Fruit fly (Drosophila melanogaster) whole organism, embryonic: Measurements from ENCODE around the gene CG4970.

Experiments used
- ATbp ChIP-seq: fragments of 200-800 bp; sonication (Bioruptor generic); optimal IDR thresholded peaks from 2 replicates; lab custom pipeline; 2017; ENCODE audit warnings: missing biosample characterization, mild to moderate bottlenecking, missing genetic modification characterization, missing genetic modification reagents
- Aef1 ChIP-seq: fragments of 200-800 bp; sonication (Bioruptor generic); IDR thresholded peaks from 3 replicates; pipeline ENCODE4 v1.3.6; 2022; ENCODE audit warnings: missing biosample characterization, missing genetic modification characterization
- Atf6 ChIP-seq: fragments of 200-800 bp; sonication (Bioruptor generic); IDR thresholded peaks from 2 replicates; pipeline ENCODE4 v1.3.6; 2022; ENCODE audit warnings: missing biosample characterization, missing genetic modification characterization
- CG11247 ChIP-seq: fragments of 200-800 bp; sonication (Bioruptor generic); IDR thresholded peaks from 2 replicates; pipeline ENCODE4 v1.3.6; 2022; ENCODE audit warnings: missing biosample characterization, missing genetic modification characterization
- CG11456 ChIP-seq: fragments of 200-800 bp; sonication (Bioruptor generic); IDR thresholded peaks from 3 replicates; pipeline ENCODE4 v1.3.6; 2022; ENCODE audit warnings: missing biosample characterization, missing genetic modification characterization
- CG12219 ChIP-seq: fragments of 200-800 bp; sonication (Bioruptor generic); optimal IDR thresholded peaks from 3 replicates; lab custom pipeline; 2018; ENCODE audit warnings: missing biosample characterization, mild to moderate bottlenecking, missing genetic modification characterization
- CG13296 ChIP-seq: fragments of 200-800 bp; sonication (Bioruptor generic); optimal IDR thresholded peaks from 3 replicates; lab custom pipeline; 2018; ENCODE audit warnings: missing biosample characterization, mild to moderate bottlenecking, missing genetic modification characterization
- CG13424 ChIP-seq: fragments of 200-800 bp; sonication (Bioruptor generic); optimal IDR thresholded peaks from 2 replicates; lab custom pipeline; 2019; ENCODE audit warnings: missing biosample characterization, mild to moderate bottlenecking, missing genetic modification characterization, moderate library complexity
- CG14014 ChIP-seq: fragments of 200-800 bp; sonication (Bioruptor generic); IDR thresholded peaks from 2 replicates; pipeline ENCODE4 v1.3.6; 2022; ENCODE audit warnings: missing biosample characterization, missing genetic modification characterization
- CG1602 ChIP-seq: fragments of 200-800 bp; sonication (Bioruptor generic); optimal IDR thresholded peaks from 3 replicates; lab custom pipeline; 2016; ENCODE audit warnings: missing biosample characterization, missing genetic modification characterization
- CG2120 ChIP-seq: fragments of 200-800 bp; sonication (Bioruptor generic); optimal IDR thresholded peaks from 3 replicates; lab custom pipeline; 2016; ENCODE audit warnings: missing biosample characterization, missing genetic modification characterization
- CG2678 ChIP-seq: fragments of 200-800 bp; sonication (Bioruptor generic); optimal IDR thresholded peaks from 3 replicates; lab custom pipeline; 2019; ENCODE audit warnings: missing biosample characterization, mild to moderate bottlenecking, missing genetic modification characterization, moderate library complexity
- CG31224 ChIP-seq: fragments of 200-800 bp; sonication (Bioruptor generic); IDR thresholded peaks from 2 replicates; pipeline ENCODE4 v1.3.6; 2022; ENCODE audit warnings: missing biosample characterization, missing genetic modification characterization
- CG31441 ChIP-seq: fragments of 200-800 bp; sonication (Bioruptor generic); IDR thresholded peaks from 2 replicates; pipeline ENCODE4 v1.3.6; 2022; ENCODE audit warnings: missing biosample characterization, missing genetic modification characterization
- CG3847 ChIP-seq: fragments of 200-800 bp; sonication (Bioruptor generic); IDR thresholded peaks from 2 replicates; pipeline ENCODE4 v1.3.6; 2022; ENCODE audit warnings: missing biosample characterization, missing genetic modification characterization
- CG3995 ChIP-seq: fragments of 200-800 bp; sonication (Bioruptor generic); optimal IDR thresholded peaks from 3 replicates; lab custom pipeline; 2016; ENCODE audit warnings: missing biosample characterization, missing genetic modification characterization
- CG4360 ChIP-seq: fragments of 200-800 bp; sonication (Bioruptor generic); IDR thresholded peaks from 2 replicates; pipeline ENCODE4 v1.3.6; 2022; ENCODE audit warnings: missing biosample characterization, missing genetic modification characterization
- CG8924 ChIP-seq: fragments of 200-800 bp; optimal IDR thresholded peaks from 3 replicates; lab custom pipeline; 2019; ENCODE audit warnings: missing biosample characterization, mild to moderate bottlenecking, missing genetic modification characterization, moderate library complexity
- CG9437 ChIP-seq: fragments of 200-800 bp; sonication (Bioruptor generic); optimal IDR thresholded peaks from 2 replicates; lab custom pipeline; 2018; ENCODE audit warnings: missing biosample characterization, mild to moderate bottlenecking, missing genetic modification characterization
- CG9817 ChIP-seq: fragments of 200-800 bp; sonication (Bioruptor generic); optimal IDR thresholded peaks from 2 replicates; lab custom pipeline; 2018; ENCODE audit warnings: missing biosample characterization, mild to moderate bottlenecking, missing genetic modification characterization, moderate library complexity
- CG9876 ChIP-seq: fragments of 200-800 bp; sonication (Bioruptor generic); optimal IDR thresholded peaks from 2 replicates; lab custom pipeline; 2016; ENCODE audit warnings: missing biosample characterization, missing genetic modification characterization
- CG9932 ChIP-seq: fragments of 200-800 bp; sonication (Bioruptor generic); IDR thresholded peaks from 2 replicates; pipeline ENCODE4 v1.3.6; 2022; ENCODE audit warnings: missing biosample characterization, missing genetic modification characterization
- Dip2 ChIP-seq: fragments of 200-800 bp; sonication (Bioruptor generic); IDR thresholded peaks from 2 replicates; pipeline ENCODE4 v1.3.6; 2022; ENCODE audit warnings: missing biosample characterization, missing genetic modification characterization
- Ets97D ChIP-seq: fragments of 200-800 bp; sonication (Bioruptor generic); optimal IDR thresholded peaks from 3 replicates; lab custom pipeline; 2016; ENCODE audit warnings: missing biosample characterization, missing genetic modification characterization
- H15 ChIP-seq: fragments of 200-800 bp; sonication (Bioruptor generic); IDR thresholded peaks from 3 replicates; pipeline ENCODE4 v1.3.6; 2022; ENCODE audit warnings: missing biosample characterization, missing genetic modification characterization
- Hmr ChIP-seq: fragments of 200-800 bp; sonication (Bioruptor generic); optimal IDR thresholded peaks from 3 replicates; lab custom pipeline; 2017; ENCODE audit warnings: mild to moderate bottlenecking, missing biosample characterization, missing genetic modification reagents, missing genetic modification characterization
- Hr3 ChIP-seq: fragments of 200-800 bp; sonication (Bioruptor generic); optimal IDR thresholded peaks from 3 replicates; lab custom pipeline; 2016; ENCODE audit warnings: missing biosample characterization, missing genetic modification characterization
- Jarid2 ChIP-seq: fragments of 200-800 bp; sonication (Bioruptor generic); optimal IDR thresholded peaks from 3 replicates; lab custom pipeline; 2017; ENCODE audit warnings: mild to moderate bottlenecking, missing biosample characterization, missing genetic modification reagents, missing genetic modification characterization
- Med ChIP-seq: fragments of 200-800 bp; sonication (Bioruptor generic); peaks from one replicate; lab custom pipeline; 2016; ENCODE audit warnings: missing biosample characterization, missing genetic modification characterization, mild to moderate bottlenecking, inconsistent platforms, moderate library complexity
- NK7.1 ChIP-seq: fragments of 200-800 bp; sonication (Bioruptor generic); optimal IDR thresholded peaks from 3 replicates; lab custom pipeline; 2016; ENCODE audit warnings: missing biosample characterization, missing genetic modification characterization
- Oli ChIP-seq: fragments of 200-800 bp; sonication (Bioruptor generic); optimal IDR thresholded peaks from 2 replicates; lab custom pipeline; 2018; ENCODE audit warnings: missing biosample characterization, mild to moderate bottlenecking, missing genetic modification characterization, moderate library complexity
- PHDP ChIP-seq: fragments of 200-800 bp; sonication (Bioruptor generic); optimal IDR thresholded peaks from 3 replicates; lab custom pipeline; 2018; ENCODE audit warnings: missing biosample characterization, mild to moderate bottlenecking, missing genetic modification characterization, moderate library complexity
- Sin3A ChIP-seq: fragments of >200 bp; optimal IDR thresholded peaks from 2 replicates; lab custom pipeline; 2018
- Six4 ChIP-seq: fragments of 200-800 bp; sonication (Bioruptor generic); optimal IDR thresholded peaks from 2 replicates; lab custom pipeline; 2016; ENCODE audit warnings: missing biosample characterization, missing genetic modification characterization
- Xbp1 ChIP-seq: fragments of 200-800 bp; sonication (Bioruptor generic); optimal IDR thresholded peaks from 3 replicates; lab custom pipeline; 2016; ENCODE audit warnings: missing biosample characterization, mild to moderate bottlenecking, missing genetic modification characterization
- bbx ChIP-seq: fragments of 200-800 bp; sonication (Bioruptor generic); IDR thresholded peaks from 2 replicates; pipeline ENCODE4 v1.3.6; 2022; ENCODE audit warnings: missing biosample characterization, missing genetic modification characterization; ENCODE audit not compliant: partially characterized antibody
- bowl ChIP-seq: fragments of 200-800 bp; sonication (Bioruptor generic); IDR thresholded peaks from 2 replicates; pipeline ENCODE4 v1.3.6; 2022; ENCODE audit warnings: missing biosample characterization, missing genetic modification characterization
- bsh ChIP-seq, 2 experiments: fragments of 200-800 bp; sonication (Bioruptor generic); optimal IDR thresholded peaks; 2 replicates each; lab custom pipeline; 2017 to 2018; ENCODE audit warnings: mild to moderate bottlenecking in 2 of 2, missing biosample characterization in 2 of 2, missing genetic modification characterization in 2 of 2, moderate library complexity in 1 of 2
- cwo ChIP-seq: fragments of 200-800 bp; sonication (Bioruptor generic); optimal IDR thresholded peaks from 3 replicates; lab custom pipeline; 2017; ENCODE audit warnings: missing biosample characterization, missing genetic modification characterization, mild to moderate bottlenecking, moderate library complexity, missing genetic modification reagents
- dmrt99B ChIP-seq: fragments of 200-800 bp; sonication (Bioruptor generic); optimal IDR thresholded peaks from 2 replicates; lab custom pipeline; 2018; ENCODE audit warnings: missing biosample characterization, mild to moderate bottlenecking, missing genetic modification characterization, moderate library complexity
- esg ChIP-seq: fragments of 200-800 bp; sonication (Bioruptor generic); conservative IDR thresholded peaks from 2 replicates; pipeline ENCODE4 v1.3.6; 2022; ENCODE audit warnings: missing biosample characterization, missing genetic modification characterization
- insv ChIP-seq, 2 experiments: fragments of 200-800 bp; sonication (Bioruptor generic); optimal IDR thresholded peaks; 3 replicates each; lab custom pipeline; 2016 to 2018; ENCODE audit warnings: missing biosample characterization in 2 of 2, missing genetic modification characterization in 2 of 2
- inv ChIP-seq: fragments of 200-800 bp; sonication (Bioruptor generic); IDR thresholded peaks from 2 replicates; pipeline ENCODE4 v1.3.6; 2022; ENCODE audit warnings: missing biosample characterization, missing genetic modification characterization; ENCODE audit not compliant: partially characterized antibody
- odd ChIP-seq: fragments of 200-800 bp; sonication (Bioruptor generic); optimal IDR thresholded peaks from 2 replicates; lab custom pipeline; 2017; ENCODE audit warnings: missing biosample characterization, mild to moderate bottlenecking, missing genetic modification characterization
- pita ChIP-seq: fragments of 200-800 bp; sonication (Bioruptor generic); optimal IDR thresholded peaks from 2 replicates; lab custom pipeline; 2017; ENCODE audit warnings: missing biosample characterization, mild to moderate bottlenecking, missing genetic modification characterization
- row ChIP-seq: fragments of 200-800 bp; sonication (Bioruptor generic); IDR thresholded peaks from 3 replicates; pipeline ENCODE4 v1.3.6; 2022; ENCODE audit warnings: missing biosample characterization, missing genetic modification characterization
- schlank ChIP-seq: fragments of 200-800 bp; sonication (Bioruptor generic); optimal IDR thresholded peaks from 2 replicates; lab custom pipeline; 2018; ENCODE audit warnings: missing biosample characterization, mild to moderate bottlenecking, missing genetic modification characterization
- tap ChIP-seq: fragments of 200-800 bp; optimal IDR thresholded peaks from 3 replicates; lab custom pipeline; 2019; ENCODE audit warnings: missing biosample characterization, mild to moderate bottlenecking, missing genetic modification characterization, moderate library complexity
- tin ChIP-seq: fragments of 200-800 bp; sonication (Bioruptor generic); optimal IDR thresholded peaks from 3 replicates; lab custom pipeline; 2016; ENCODE audit warnings: missing biosample characterization, missing genetic modification characterization
- unpg ChIP-seq: fragments of 200-800 bp; sonication (Bioruptor generic); optimal IDR thresholded peaks from 3 replicates; lab custom pipeline; 2018; ENCODE audit warnings: missing biosample characterization, mild to moderate bottlenecking, missing genetic modification characterization, moderate library complexity
- wdn ChIP-seq: fragments of 200-800 bp; sonication (Bioruptor generic); IDR thresholded peaks from 2 replicates; pipeline ENCODE4 v1.3.6; 2022; ENCODE audit warnings: missing biosample characterization, missing genetic modification characterization

The CG4970 gene

dm6 chr2L:11528129-11528589 is 11.0 kb downstream of the CG4970 start, which contains the start of gene CG31705 (continued):
- no peak for TF ChIP-seq inv (GFP tag; lab: Robert Waterston, UW)
- no peak for TF ChIP-seq CG3995
- no peak for TF ChIP-seq Ets97D (GFP tag; lab: Kevin White, UChicago)
- peak; percentile 33 for TF ChIP-seq cwo (GFP tag; lab: Kevin White, UChicago)
- TF ChIP-seq wdn (GFP tag; lab: Robert Waterston, UW) = no peak; the same call in 1 of the 2 replicates
- TF ChIP-seq CG9932 (GFP tag; lab: Robert Waterston, UW) = peak; percentile 52
- TF ChIP-seq Aef1 = no peak
- peak; percentile 44 for TF ChIP-seq CG9437 (GFP tag; lab: Kevin White, UChicago)
- TF ChIP-seq esg (GFP tag; lab: Robert Waterston, UW) = peak; percentile 23; the same call in 1 of the 2 replicates
- TF ChIP-seq PHDP (tag; lab: Kevin White, UChicago) = peak; percentile 63
- TF ChIP-seq unpg (GFP tag; lab: Kevin White, UChicago) = peak; percentile 52
- TF ChIP-seq NK7.1 = no peak
- TF ChIP-seq CG14014 (GFP tag; lab: Robert Waterston, UW) = peak; percentile 37; the same call in 1 of the 2 replicates
- TF ChIP-seq Xbp1 (GFP tag; lab: Kevin White, UChicago) = peak; percentile 7
- TF ChIP-seq H15 = no peak
- peak; percentile 60 for TF ChIP-seq dmrt99B (tag; lab: Kevin White, UChicago)
- no peak; the same call in 1 of the 2 replicates for TF ChIP-seq CG11247
- TF ChIP-seq CG13296 (GFP tag; lab: Kevin White, UChicago) = peak; percentile 14
- no peak for TF ChIP-seq CG4360 (GFP tag; lab: Robert Waterston, UW)
- TF ChIP-seq tap (tag; lab: Kevin White, UChicago) = peak; percentile 28
- TF ChIP-seq Hmr (GFP tag; lab: Kevin White, UChicago) = peak; percentile 73
- TF ChIP-seq Hr3 (GFP tag; lab: Kevin White, UChicago) = peak; percentile 39
- TF ChIP-seq CG9876 (GFP tag; lab: Kevin White, UChicago) = no peak
- peak; percentile 63 for TF ChIP-seq Jarid2
- TF ChIP-seq odd (GFP tag; lab: Kevin White, UChicago) = peak; percentile 25
- no peak for TF ChIP-seq bbx (GFP tag; lab: Robert Waterston, UW)
- 0 out of 2 replicates have a peak, but pooled peaks have one; percentile 31 for TF ChIP-seq CG3847 (GFP tag; lab: Robert Waterston, UW)
- TF ChIP-seq CG13424 (tag; lab: Kevin White, UChicago) = peak; percentile 52
- TF ChIP-seq bsh (GFP tag; optimal IDR thresholded peaks at IDR 0.05; lab: Kevin White, UChicago) = no peak
- TF ChIP-seq Dip2 (GFP tag; lab: Robert Waterston, UW) = no peak
- TF ChIP-seq CG9817 (tag; lab: Kevin White, UChicago) = peak; percentile 44
- TF ChIP-seq CG2678 (tag; lab: Kevin White, UChicago) = peak; percentile 7
- TF ChIP-seq schlank (tag; lab: Kevin White, UChicago) = peak; percentile 4
- no peak for TF ChIP-seq insv (GFP tag; optimal IDR thresholded peaks at IDR 0.05; lab: Kevin White, UChicago)
- peak; percentile 63 for TF ChIP-seq Oli (tag; lab: Kevin White, UChicago)
- TF ChIP-seq Sin3A (lab: Kevin White, UChicago) = no peak
- TF ChIP-seq bowl = no peak
- no peak for TF ChIP-seq Six4 (GFP tag; lab: Kevin White, UChicago)
- TF ChIP-seq pita (GFP tag; lab: Kevin White, UChicago) = no peak
- TF ChIP-seq CG31441 = peak; percentile 49; the same call in 1 of the 2 replicates
- peak; percentile 2 for TF ChIP-seq CG1602 (GFP tag; lab: Kevin White, UChicago)
- peak; percentile 50 for TF ChIP-seq CG2120 (GFP tag; lab: Kevin White, UChicago)
- peak; percentile 35 for TF ChIP-seq tin
- TF ChIP-seq CG31224 (GFP tag; lab: Robert Waterston, UW) = peak; percentile 5; the same call in 1 of the 2 replicates
- peak; percentile 90 for TF ChIP-seq Med
- TF ChIP-seq ATbp (GFP tag; lab: Kevin White, UChicago) = peak; percentile 3
- TF ChIP-seq CG8924 (tag; lab: Kevin White, UChicago) = peak; percentile 54
- TF ChIP-seq CG12219 (GFP tag; lab: Kevin White, UChicago) = no peak
- TF ChIP-seq Atf6 (GFP tag; lab: Robert Waterston, UW) = no peak
- TF ChIP-seq CG11456 (GFP tag; lab: Robert Waterston, UW) = 0 out of 3 replicates have a peak, but pooled peaks have one; percentile 25
- peak; percentile 61; the same call in 2 of the 3 replicates for TF ChIP-seq row (GFP tag; lab: Robert Waterston, UW)
